Fruit fly (Drosophila melanogaster) whole organism, adult: Measurements from ENCODE around the gene CG18508.

ENCODE experiments used
- CG11617 ChIP-seq: fragments of 200-800 bp; sonication (Bioruptor generic); optimal IDR thresholded peaks from 2 replicates; lab custom pipeline; 2017; ENCODE audit warnings: mild to moderate bottlenecking, missing biosample characterization, missing genetic modification reagents, missing genetic modification characterization
- CG12768 ChIP-seq: fragments of 200-800 bp; sonication (Bioruptor generic); optimal IDR thresholded peaks from 2 replicates; lab custom pipeline; 2017; ENCODE audit warnings: missing biosample characterization, missing genetic modification characterization, mild to moderate bottlenecking, moderate library complexity, missing genetic modification reagents
- CG14711 ChIP-seq: fragments of 200-800 bp; sonication (Bioruptor generic); optimal IDR thresholded peaks from 2 replicates; lab custom pipeline; 2018; ENCODE audit warnings: missing biosample characterization, mild to moderate bottlenecking, missing genetic modification characterization, moderate library complexity
- CG1620 ChIP-seq: fragments of 200-800 bp; sonication (Bioruptor generic); optimal IDR thresholded peaks from 2 replicates; lab custom pipeline; 2016; ENCODE audit warnings: missing biosample characterization, missing genetic modification characterization
- CG33017 ChIP-seq: fragments of 200-800 bp; sonication (Bioruptor generic); optimal IDR thresholded peaks from 2 replicates; lab custom pipeline; 2018; ENCODE audit warnings: missing biosample characterization, mild to moderate bottlenecking, missing genetic modification characterization, moderate library complexity
- CG5204 ChIP-seq: fragments of 200-800 bp; sonication (Bioruptor generic); optimal IDR thresholded peaks from 2 replicates; lab custom pipeline; 2016; ENCODE audit warnings: missing biosample characterization, missing genetic modification characterization
- CG7045 ChIP-seq: fragments of 200-800 bp; sonication (Bioruptor generic); optimal IDR thresholded peaks from 2 replicates; lab custom pipeline; 2017; ENCODE audit warnings: missing biosample characterization, mild to moderate bottlenecking, missing genetic modification characterization
- CG7101 ChIP-seq: fragments of 200-800 bp; sonication (Bioruptor generic); optimal IDR thresholded peaks from 2 replicates; lab custom pipeline; 2018; ENCODE audit warnings: missing biosample characterization, mild to moderate bottlenecking, missing genetic modification characterization, moderate library complexity
- Clk ChIP-seq: fragments of 200-800 bp; sonication (Bioruptor generic); optimal IDR thresholded peaks from 2 replicates; lab custom pipeline; 2017; ENCODE audit warnings: missing biosample characterization, missing genetic modification characterization
- Crg-1 ChIP-seq: fragments of 200-800 bp; sonication (Bioruptor generic); optimal IDR thresholded peaks from 2 replicates; lab custom pipeline; 2016; ENCODE audit warnings: missing biosample characterization, missing genetic modification characterization
- Hr96 ChIP-seq: fragments of 200-800 bp; sonication (Bioruptor generic); optimal IDR thresholded peaks from 2 replicates; lab custom pipeline; 2016; ENCODE audit warnings: missing biosample characterization, missing genetic modification characterization
- Mnt ChIP-seq: fragments of 200-800 bp; sonication (Bioruptor generic); optimal IDR thresholded peaks from 2 replicates; lab custom pipeline; 2016; ENCODE audit warnings: missing biosample characterization, mild to moderate bottlenecking, missing genetic modification characterization
- bab1 ChIP-seq: fragments of 200-800 bp; sonication (Bioruptor generic); optimal IDR thresholded peaks from 3 replicates; lab custom pipeline; 2019; ENCODE audit warnings: missing biosample characterization, mild to moderate bottlenecking, missing genetic modification characterization, moderate library complexity
- cic ChIP-seq: fragments of 200-800 bp; sonication (Bioruptor generic); optimal IDR thresholded peaks from 2 replicates; lab custom pipeline; 2017; ENCODE audit warnings: missing biosample characterization, mild to moderate bottlenecking, missing genetic modification characterization, moderate library complexity
- kay ChIP-seq: fragments of 200-800 bp; sonication (Bioruptor generic); peaks from one replicate; lab custom pipeline; 2016; ENCODE audit warnings: missing biosample characterization, missing genetic modification characterization, borderline replicate concordance
- ovo ChIP-seq: fragments of 200-800 bp; sonication (Bioruptor generic); optimal IDR thresholded peaks from 2 replicates; lab custom pipeline; 2016; ENCODE audit warnings: missing biosample characterization, missing genetic modification characterization
- pad ChIP-seq: fragments of 200-800 bp; sonication (Bioruptor generic); optimal IDR thresholded peaks from 3 replicates; lab custom pipeline; 2017; ENCODE audit warnings: missing biosample characterization, missing genetic modification characterization, mild to moderate bottlenecking, moderate library complexity, missing genetic modification reagents
- tj ChIP-seq: fragments of 200-800 bp; sonication (Bioruptor generic); optimal IDR thresholded peaks from 3 replicates; lab custom pipeline; 2017; ENCODE audit warnings: missing biosample characterization, mild to moderate bottlenecking, missing genetic modification characterization, moderate library complexity
- toe ChIP-seq: fragments of 200-800 bp; sonication (Bioruptor generic); optimal IDR thresholded peaks from 2 replicates; lab custom pipeline; 2016; ENCODE audit warnings: missing biosample characterization, missing genetic modification characterization

Gene CG18508

dm6 chrX:3173072-3173471 is at the start of gene CG18508:
Gene CG18508 (minus strand): TSS chrX:3173140.
- TF ChIP-seq Crg-1 (GFP tag; lab: Kevin White, UChicago) (no peak), CG1620 (GFP tag; lab: Kevin White, UChicago) (peak; percentile 41), toe (GFP tag; lab: Kevin White, UChicago) (peak; percentile 3), CG7101 (tag; lab: Kevin White, UChicago) (no peak), ovo (GFP tag; lab: Kevin White, UChicago) (peak; percentile 48)

dm6 chrX:3205887-3206794 is 33.2 kb upstream of the CG18508 start:
- peak; percentile 11 for TF ChIP-seq CG5204 (GFP tag; lab: Kevin White, UChicago)
- peak; percentile 29 for TF ChIP-seq CG14711 (tag; lab: Kevin White, UChicago)
- TF ChIP-seq Hr96 (GFP tag; lab: Kevin White, UChicago), result no peak
- no peak for TF ChIP-seq bab1 (GFP tag; lab: Kevin White, UChicago)
- TF ChIP-seq tj (GFP tag; lab: Kevin White, UChicago), result no peak
- no peak for TF ChIP-seq CG33017
- TF ChIP-seq cic, result no peak
- peak; percentile 6 for TF ChIP-seq CG7045 (GFP tag; lab: Kevin White, UChicago)
- peak; percentile 15 for TF ChIP-seq CG7101 (tag; lab: Kevin White, UChicago)
- TF ChIP-seq pad (GFP tag; lab: Kevin White, UChicago), result no peak
- no peak for TF ChIP-seq ovo (GFP tag; lab: Kevin White, UChicago)

dm6 chrX:3193774-3194173 is 20.8 kb upstream of the CG18508 start:
- TF ChIP-seq Clk (GFP tag; lab: Kevin White, UChicago) (no peak), CG1620 (GFP tag; lab: Kevin White, UChicago) (no peak), CG12768 (GFP tag; lab: Kevin White, UChicago) (no peak)

dm6 chrX:3192301-3192700 is 19.4 kb upstream of the CG18508 start:
- TF ChIP-seq tj (GFP tag; lab: Kevin White, UChicago), result no peak
- no peak for TF ChIP-seq Clk (GFP tag; lab: Kevin White, UChicago)

- TF ChIP-seq CG5204 (GFP tag; lab: Kevin White, UChicago), result no peak
- peak; percentile 16 for TF ChIP-seq tj (GFP tag; lab: Kevin White, UChicago)
These were observed 18.0 kb upstream of the CG18508 start for dm6 chrX:3190837-3191458.

- no peak for TF ChIP-seq CG5204 (GFP tag; lab: Kevin White, UChicago)
- TF ChIP-seq CG12768 (GFP tag; lab: Kevin White, UChicago), result no peak
- TF ChIP-seq CG11617 (GFP tag; lab: Kevin White, UChicago), result no peak
- TF ChIP-seq CG14711 (tag; lab: Kevin White, UChicago), result no peak
- TF ChIP-seq Mnt (GFP tag; lab: Kevin White, UChicago), result no peak
- no peak for TF ChIP-seq Crg-1 (GFP tag; lab: Kevin White, UChicago)
- TF ChIP-seq Clk (GFP tag; lab: Kevin White, UChicago), result no peak
- no peak for TF ChIP-seq tj (GFP tag; lab: Kevin White, UChicago)
- no peak for TF ChIP-seq CG1620 (GFP tag; lab: Kevin White, UChicago)
- TF ChIP-seq toe (GFP tag; lab: Kevin White, UChicago), result no peak
- TF ChIP-seq CG7101 (tag; lab: Kevin White, UChicago), result no peak
- TF ChIP-seq Hr96 (GFP tag; lab: Kevin White, UChicago), result no peak
- no peak for TF ChIP-seq ovo (GFP tag; lab: Kevin White, UChicago)
These were observed 16.8 kb upstream of the CG18508 start for dm6 chrX:3189723-3190122.

- TF ChIP-seq kay, result peak; percentile 62
- no peak for TF ChIP-seq CG33017
These were observed 16.2 kb upstream of the CG18508 start for dm6 chrX:3189155-3189554.

- TF ChIP-seq Mnt (GFP tag; lab: Kevin White, UChicago) (no peak), ovo (GFP tag; lab: Kevin White, UChicago) (peak; percentile 27), CG7101 (tag; lab: Kevin White, UChicago) (peak; percentile 18), CG7045 (GFP tag; lab: Kevin White, UChicago) (no peak), Clk (GFP tag; lab: Kevin White, UChicago) (no peak), pad (GFP tag; lab: Kevin White, UChicago) (peak; percentile 39), cic (no peak)
These were observed 15.5 kb upstream of the CG18508 start for dm6 chrX:3188419-3188818.
